Worm (Caenorhabditis elegans): Measurements from ENCODE around the gene ccm-3.

ccm-3 gene

DNA sequence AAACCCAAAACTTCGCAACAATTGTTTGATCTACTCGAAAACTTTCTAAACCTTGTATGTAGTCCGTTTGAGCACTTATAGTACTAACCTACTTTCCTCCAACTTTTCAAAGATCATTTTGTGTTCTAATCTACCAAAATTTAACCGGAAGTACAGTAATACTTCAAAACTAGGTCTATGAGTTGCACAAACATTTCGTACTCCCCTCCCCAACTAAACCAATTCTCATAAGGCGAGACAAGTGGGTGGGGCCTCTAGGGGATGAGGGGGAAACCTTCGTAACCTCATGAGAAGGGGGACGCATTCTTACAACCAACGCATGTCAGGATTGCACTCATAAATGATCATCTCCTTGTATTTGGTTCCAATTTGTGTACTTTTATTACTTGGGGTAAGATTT is 14.9 kb upstream of the ccm-3 start, which contains the start of gene cutl-9:
TSS of gene cutl-9 (plus strand) at position 301 of the 400 bp plus-strand sequence.
- TF ChIP-seq F33H1.4 (GFP tag; IDR thresholded peaks at IDR 0.05), result no peak
- TF ChIP-seq ekl-4 (GFP tag; IDR thresholded peaks at IDR 0.05), result no peak

DNA sequence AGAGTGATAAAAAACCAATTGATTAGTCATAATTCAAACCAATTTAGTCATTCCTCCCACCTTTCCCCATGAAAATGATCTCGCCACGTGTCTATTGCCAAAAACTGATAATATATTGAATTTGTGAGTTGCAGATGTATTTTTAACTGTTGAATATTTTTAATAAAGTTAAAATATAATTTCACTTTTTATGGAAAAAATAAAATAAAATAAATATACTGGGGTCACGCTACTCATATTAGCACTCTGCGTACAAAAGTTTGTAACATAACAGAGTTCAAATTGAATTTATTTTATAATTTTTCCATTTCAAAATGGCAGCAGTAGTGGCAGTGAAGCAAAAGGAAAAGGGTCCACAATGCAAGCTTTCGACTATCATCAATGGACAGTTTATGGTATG is 11.1 kb upstream of the ccm-3 start, which contains the start of gene C14A4.13:
TSS of gene C14A4.13 (plus strand) at position 301 of the 400 bp plus-strand sequence.
- TF ChIP-seq Y67H2A.10 (GFP tag; conservative IDR thresholded peaks at IDR 0.05) (no peak), tlf-1 (GFP tag; optimal IDR thresholded peaks at IDR 0.05) (no peak), dpff-1 (tag; optimal IDR thresholded peaks at IDR 0.05) (no peak), mes-4 (tag; optimal IDR thresholded peaks at IDR 0.05) (no peak), ceh-79 (tag; optimal IDR thresholded peaks at IDR 0.05) (no peak), cebp-2 (GFP tag; IDR thresholded peaks at IDR 0.05) (no peak), nhr-27 (tag; optimal IDR thresholded peaks at IDR 0.05) (no peak), die-1 (tag; optimal IDR thresholded peaks at IDR 0.05) (no peak), let-607 (tag; optimal IDR thresholded peaks at IDR 0.05) (no peak), ceh-58 (GFP tag; IDR thresholded peaks at IDR 0.05) (no peak), Y53G8AR.9 (GFP tag; conservative IDR thresholded peaks at IDR 0.05) (no peak), dpl-1 (GFP tag; optimal IDR thresholded peaks at IDR 0.05) (no peak), sdz-38 (tag; optimal IDR thresholded peaks at IDR 0.05) (no peak), K12H6.12 (tag; optimal IDR thresholded peaks at IDR 0.05) (no peak), B0261.1 (tag; optimal IDR thresholded peaks at IDR 0.05) (no peak), chd-7 (tag; optimal IDR thresholded peaks at IDR 0.05) (no peak)

DNA sequence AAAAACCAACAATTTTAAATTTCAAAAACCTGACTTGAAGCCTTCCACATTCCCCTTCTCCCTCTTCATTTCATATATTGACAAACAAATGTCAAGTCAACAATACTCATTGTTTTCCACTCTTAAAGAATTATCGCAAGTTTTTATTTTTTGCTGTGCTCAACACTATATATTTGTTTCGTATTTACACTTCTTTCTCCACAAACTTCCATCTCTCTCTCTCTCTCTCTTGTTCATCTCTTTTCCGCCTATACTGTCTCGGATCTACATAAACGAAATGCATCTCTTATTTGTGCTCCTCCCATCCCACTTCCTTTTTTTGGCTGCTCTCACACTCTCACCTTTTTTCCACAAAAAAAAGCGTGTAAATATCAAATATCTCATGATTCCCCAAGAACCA is 5.7 kb upstream of the ccm-3 start, which contains the start of gene C14A4.12:
TSS of gene C14A4.12 (plus strand) at position 301 of the 400 bp plus-strand sequence.
- TF ChIP-seq ccch-3 (GFP tag; optimal IDR thresholded peaks at IDR 0.05) (no peak), C17E4.6 (GFP tag; IDR thresholded peaks at IDR 0.05) (no peak), D2030.7 (GFP tag; IDR thresholded peaks at IDR 0.05) (no peak), pha-4 (tag; optimal IDR thresholded peaks at IDR 0.05) (no peak), mel-28 (tag; optimal IDR thresholded peaks at IDR 0.05; ENCODE audit: borderline replicate concordance) (no peak), Y53F4B.3 (GFP tag; IDR thresholded peaks at IDR 0.05) (no peak), athp-1 (tag; optimal IDR thresholded peaks at IDR 0.05) (no peak), hlh-12 (tag; optimal IDR thresholded peaks at IDR 0.05) (no peak), nhr-179 (tag; optimal IDR thresholded peaks at IDR 0.05) (no peak), fkh-3 (tag; optimal IDR thresholded peaks at IDR 0.05) (no peak), hmg-20 (GFP tag; IDR thresholded peaks at IDR 0.05) (no peak), efl-1 (GFP tag; optimal IDR thresholded peaks at IDR 0.05) (no peak), ets-4 (GFP tag; optimal IDR thresholded peaks at IDR 0.05) (no peak), hsf-1 (GFP tag; IDR thresholded peaks at IDR 0.05) (no peak), madf-3 (GFP tag; IDR thresholded peaks at IDR 0.05) (no peak), F23B12.7 (tag; optimal IDR thresholded peaks at IDR 0.05; ENCODE audit: insufficient read depth) (no peak), Y56A3A.18 (GFP tag; IDR thresholded peaks at IDR 0.05) (no peak), Y53G8AR.9 (GFP tag; conservative IDR thresholded peaks at IDR 0.05) (no peak), mes-4 (tag; optimal IDR thresholded peaks at IDR 0.05) (no peak), F57A8.1 (GFP tag; optimal IDR thresholded peaks at IDR 0.05) (no peak)

DNA sequence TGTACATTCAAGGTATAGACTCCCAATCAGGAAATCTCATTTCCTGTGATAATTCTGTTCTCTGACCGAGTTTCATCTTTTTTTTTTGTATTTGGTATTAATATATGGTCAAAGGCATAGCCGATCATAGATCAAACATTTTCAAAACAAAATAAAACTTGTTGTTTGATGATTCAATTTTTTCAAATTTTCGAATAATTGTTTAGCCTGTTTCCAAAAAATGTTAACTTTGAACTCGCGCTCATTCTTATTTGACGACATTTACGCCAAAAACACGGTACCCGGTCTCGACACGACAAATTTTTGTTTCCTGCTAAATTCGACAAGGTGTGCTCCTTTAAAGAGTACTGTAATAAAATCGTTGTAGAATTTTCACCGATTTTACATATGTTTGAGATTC is 1.7 kb upstream of the ccm-3 start:
- TF ChIP-seq K11D2.4 (GFP tag; IDR thresholded peaks at IDR 0.05) (no peak), ceh-79 (tag; optimal IDR thresholded peaks at IDR 0.05) (no peak), F52B5.7 (tag; optimal IDR thresholded peaks at IDR 0.05) (no peak), snpc-3.4 (tag; optimal IDR thresholded peaks at IDR 0.05) (no peak), dpl-1 (GFP tag; optimal IDR thresholded peaks at IDR 0.05) (no peak), snpc-1.1 (tag; optimal IDR thresholded peaks at IDR 0.05; ENCODE audit: insufficient read depth) (no peak), ztf-28 (GFP tag; IDR thresholded peaks at IDR 0.05) (no peak)

Measured in whole organism, young adult.